Worm (Caenorhabditis elegans) whole organism, L1 larva: ENCODE measurements around the gene tag-340.

Experiments used
- C04F5.9 ChIP-seq: sonication (generic microtip); optimal IDR thresholded peaks from 2 replicates; lab custom pipeline; 2016; ENCODE audit warnings: missing genetic modification characterization, missing compliant biosample characterization
- C16A3.4 ChIP-seq: fragments of 150-350 bp; optimal IDR thresholded peaks from 2 replicates; lab custom pipeline; 2014; ENCODE audit warnings: missing biosample characterization, missing genetic modification characterization
- C34B4.2 ChIP-seq: sonication (generic microtip); optimal IDR thresholded peaks from 2 replicates; lab custom pipeline; 2017; ENCODE audit warnings: mild to moderate bottlenecking, missing genetic modification characterization, missing compliant biosample characterization
- F16B12.6 ChIP-seq: fragments of 150-350 bp; optimal IDR thresholded peaks from 2 replicates; lab custom pipeline; 2014; ENCODE audit warnings: missing biosample characterization, missing genetic modification characterization
- Y116A8C.19 ChIP-seq: sonication (generic microtip); optimal IDR thresholded peaks from 2 replicates; lab custom pipeline; 2016; ENCODE audit warnings: missing compliant biosample characterization, missing genetic modification characterization, borderline replicate concordance
- alr-1 ChIP-seq: fragments of 200-800 bp; sonication (Bioruptor generic); optimal IDR thresholded peaks from 2 replicates; lab custom pipeline; 2018; ENCODE audit warnings: borderline replicate concordance, mild to moderate bottlenecking, missing genetic modification characterization, missing compliant biosample characterization
- ceh-63 ChIP-seq: fragments of 200-800 bp; sonication (Bioruptor generic); optimal IDR thresholded peaks from 2 replicates; lab custom pipeline; 2018; ENCODE audit warnings: mild to moderate bottlenecking, missing genetic modification characterization, missing compliant biosample characterization
- ceh-8 ChIP-seq: fragments of 200-800 bp; sonication (Bioruptor generic); optimal IDR thresholded peaks from 2 replicates; lab custom pipeline; 2018; ENCODE audit warnings: mild to moderate bottlenecking, missing genetic modification characterization, moderate library complexity, missing compliant biosample characterization
- ceh-82 ChIP-seq, 3 experiments: fragments of 150-350 bp in 1 of 3; sonication (generic microtip) in 2 of 3; optimal IDR thresholded peaks; 2 replicates each; lab custom pipeline; 2014 to 2017; ENCODE audit warnings: missing biosample characterization in 3 of 3, missing genetic modification characterization in 3 of 3
- ceh-88 ChIP-seq: fragments of 200-800 bp; sonication (Bioruptor generic); IDR thresholded peaks from 2 replicates; pipeline ENCODE4 v1.3.6; 2022; ENCODE audit warnings: missing genetic modification characterization, missing compliant biosample characterization
- ceh-90 ChIP-seq: sonication (generic microtip); optimal IDR thresholded peaks from 2 replicates; lab custom pipeline; 2016; ENCODE audit warnings: missing genetic modification characterization, missing compliant biosample characterization
- ces-1 ChIP-seq: fragments of 150-350 bp; optimal IDR thresholded peaks from 2 replicates; lab custom pipeline; 2014; ENCODE audit warnings: missing biosample characterization, missing genetic modification reagents, missing genetic modification characterization
- dpl-1 ChIP-seq, 3 experiments: fragments of 150-350 bp in 2 of 3; sonication (generic microtip) in 1 of 3; optimal IDR thresholded peaks; 2 replicates each; lab custom pipeline; 2014 to 2017; ENCODE audit warnings: missing biosample characterization in 3 of 3, missing genetic modification characterization in 3 of 3, missing genetic modification reagents in 3 of 3
- efl-1 ChIP-seq, 4 experiments: fragments of 150-350 bp; optimal IDR thresholded peaks in 3 of 4; peaks in 1 of 4; 1 replicate in 1 of 4; 2 replicates in 3 of 4; lab custom pipeline; 2014; ENCODE audit warnings: missing biosample characterization in 2 of 4, missing genetic modification characterization in 2 of 4, missing genetic modification reagents in 2 of 4
- efl-3 ChIP-seq: fragments of 200-800 bp; sonication (Bioruptor generic); optimal IDR thresholded peaks from 2 replicates; lab custom pipeline; 2018; ENCODE audit warnings: mild to moderate bottlenecking, missing genetic modification characterization, missing compliant biosample characterization
- egl-27 ChIP-seq, 2 experiments: fragments of 150-350 bp in 1 of 2; sonication (generic microtip); optimal IDR thresholded peaks; 3 replicates each; lab custom pipeline; 2017 to 2018; ENCODE audit warnings: missing biosample characterization in 2 of 2, missing genetic modification characterization in 2 of 2, missing genetic modification reagents in 2 of 2
- ets-5 ChIP-seq: fragments of 200-800 bp; sonication (Bioruptor generic); IDR thresholded peaks from 2 replicates; pipeline ENCODE4 v1.3.6; 2022; ENCODE audit warnings: missing genetic modification characterization, missing compliant biosample characterization
- fkh-8 ChIP-seq: sonication (generic microtip); optimal IDR thresholded peaks from 2 replicates; lab custom pipeline; 2016; ENCODE audit warnings: mild to moderate bottlenecking, missing genetic modification characterization, missing compliant biosample characterization
- hlh-17 ChIP-seq: fragments of 200-800 bp; sonication (Bioruptor generic); optimal IDR thresholded peaks from 2 replicates; lab custom pipeline; 2018; ENCODE audit warnings: missing genetic modification characterization, mild to moderate bottlenecking, missing compliant biosample characterization, moderate library complexity, borderline replicate concordance
- hlh-4 ChIP-seq: sonication (generic microtip); optimal IDR thresholded peaks from 2 replicates; lab custom pipeline; 2016; ENCODE audit warnings: mild to moderate bottlenecking, missing genetic modification characterization, missing compliant biosample characterization
- hpl-2 ChIP-seq: fragments of 150-350 bp; optimal IDR thresholded peaks from 2 replicates; lab custom pipeline; 2014; ENCODE audit warnings: missing biosample characterization, missing genetic modification reagents, missing genetic modification characterization
- irx-1 ChIP-seq: sonication (generic microtip); optimal IDR thresholded peaks from 2 replicates; lab custom pipeline; 2016; ENCODE audit warnings: missing genetic modification characterization, missing compliant biosample characterization
- jun-1 ChIP-seq: fragments of 150-350 bp; optimal IDR thresholded peaks from 2 replicates; lab custom pipeline; 2014; ENCODE audit warnings: missing biosample characterization, missing genetic modification reagents, missing genetic modification characterization
- lin-13 ChIP-seq: fragments of 150-350 bp; optimal IDR thresholded peaks from 2 replicates; lab custom pipeline; 2014; ENCODE audit warnings: missing biosample characterization, missing genetic modification reagents, missing genetic modification characterization
- lin-15B ChIP-seq: fragments of 150-350 bp; sonication (generic microtip); optimal IDR thresholded peaks from 3 replicates; lab custom pipeline; 2014; ENCODE audit warnings: missing biosample characterization, missing genetic modification characterization
- lin-35 ChIP-seq, 2 experiments: fragments of 150-350 bp; optimal IDR thresholded peaks; 2 replicates each; lab custom pipeline; 2014; ENCODE audit warnings: missing biosample characterization in 2 of 2, missing genetic modification characterization in 2 of 2, missing genetic modification reagents in 2 of 2
- lir-3 ChIP-seq: sonication (generic microtip); optimal IDR thresholded peaks from 2 replicates; lab custom pipeline; 2016; ENCODE audit warnings: mild to moderate bottlenecking, missing genetic modification characterization, moderate library complexity, missing compliant biosample characterization; ENCODE audit not compliant: poor library complexity
- lsy-2 ChIP-seq, 2 experiments: fragments of 150-350 bp; optimal IDR thresholded peaks; 2 replicates each; lab custom pipeline; 2014; ENCODE audit warnings: missing biosample characterization in 2 of 2, missing genetic modification characterization in 2 of 2
- mdl-1 ChIP-seq, 2 experiments: fragments of 150-350 bp; optimal IDR thresholded peaks; 2 replicates each; lab custom pipeline; 2014 to 2017; ENCODE audit warnings: missing biosample characterization in 2 of 2, missing genetic modification characterization in 2 of 2, inconsistent platforms in 1 of 2
- mef-2 ChIP-seq: fragments of 150-350 bp; optimal IDR thresholded peaks from 2 replicates; lab custom pipeline; 2014; ENCODE audit warnings: missing biosample characterization, missing genetic modification characterization
- mep-1 ChIP-seq: fragments of 150-350 bp; optimal IDR thresholded peaks from 2 replicates; lab custom pipeline; 2014; ENCODE audit warnings: missing biosample characterization, missing genetic modification characterization
- nhr-12 ChIP-seq: sonication (generic microtip); optimal IDR thresholded peaks from 2 replicates; lab custom pipeline; 2017; ENCODE audit warnings: missing biosample characterization, missing genetic modification characterization
- nhr-20 ChIP-seq: sonication (generic microtip); optimal IDR thresholded peaks from 2 replicates; lab custom pipeline; 2016; ENCODE audit warnings: mild to moderate bottlenecking, missing genetic modification characterization, missing compliant biosample characterization
- nhr-28 ChIP-seq: fragments of 150-350 bp; optimal IDR thresholded peaks from 2 replicates; lab custom pipeline; 2014; ENCODE audit warnings: missing biosample characterization, missing genetic modification characterization
- nhr-77 ChIP-seq: fragments of 150-350 bp; optimal IDR thresholded peaks from 2 replicates; lab custom pipeline; 2014; ENCODE audit warnings: missing biosample characterization, missing genetic modification characterization
- nhr-84 ChIP-seq: sonication (generic microtip); optimal IDR thresholded peaks from 2 replicates; lab custom pipeline; 2017; ENCODE audit warnings: missing biosample characterization, missing genetic modification characterization
- nhr-85 ChIP-seq: sonication (generic microtip); peaks from one replicate; lab custom pipeline; 2016; ENCODE audit warnings: missing genetic modification characterization, inconsistent platforms, missing compliant biosample characterization
- pqm-1 ChIP-seq: sonication (generic microtip); optimal IDR thresholded peaks from 3 replicates; lab custom pipeline; 2017; ENCODE audit warnings: missing biosample characterization, missing genetic modification characterization
- snpc-4 ChIP-seq: fragments of 150-350 bp; optimal IDR thresholded peaks from 2 replicates; lab custom pipeline; 2014; ENCODE audit warnings: missing biosample characterization, missing genetic modification characterization
- snu-23 ChIP-seq: sonication (generic microtip); optimal IDR thresholded peaks from 2 replicates; lab custom pipeline; 2016; ENCODE audit warnings: missing genetic modification characterization, missing compliant biosample characterization
- sptf-1 ChIP-seq: fragments of 150-350 bp; optimal IDR thresholded peaks from 2 replicates; lab custom pipeline; 2014; ENCODE audit warnings: missing biosample characterization, missing genetic modification characterization
- tbx-2 ChIP-seq: sonication (generic microtip); optimal IDR thresholded peaks from 2 replicates; lab custom pipeline; 2016; ENCODE audit warnings: missing genetic modification characterization, missing compliant biosample characterization
- tlp-1 ChIP-seq: fragments of 150-350 bp; optimal IDR thresholded peaks from 2 replicates; lab custom pipeline; 2014; ENCODE audit warnings: missing biosample characterization, missing genetic modification characterization
- unc-130 ChIP-seq: fragments of 150-350 bp; optimal IDR thresholded peaks from 2 replicates; lab custom pipeline; 2017; ENCODE audit warnings: missing biosample characterization, missing genetic modification characterization, inconsistent platforms
- unc-30 ChIP-seq: sonication (generic microtip); optimal IDR thresholded peaks from 2 replicates; lab custom pipeline; 2017; ENCODE audit warnings: missing biosample characterization, missing genetic modification characterization
- unc-62 ChIP-seq: fragments of 150-350 bp; optimal IDR thresholded peaks from 2 replicates; lab custom pipeline; 2014; ENCODE audit warnings: missing biosample characterization, missing genetic modification reagents, missing genetic modification characterization
- unc-86 ChIP-seq: sonication (generic microtip); optimal IDR thresholded peaks from 2 replicates; lab custom pipeline; 2016; ENCODE audit warnings: missing genetic modification characterization, missing compliant biosample characterization
- unc-98 ChIP-seq: fragments of 200-800 bp; sonication (Bioruptor generic); IDR thresholded peaks from 2 replicates; pipeline ENCODE4 v1.3.6; 2022; ENCODE audit warnings: missing genetic modification characterization, missing compliant biosample characterization
- vab-15 ChIP-seq: sonication (generic microtip); optimal IDR thresholded peaks from 2 replicates; lab custom pipeline; 2017; ENCODE audit warnings: missing genotype, mild to moderate bottlenecking, missing genetic modification characterization, missing compliant biosample characterization
- xbp-1 ChIP-seq: sonication (generic microtip); optimal IDR thresholded peaks from 2 replicates; lab custom pipeline; 2016; ENCODE audit warnings: missing genetic modification characterization, missing compliant biosample characterization
- zag-1 ChIP-seq: fragments of 150-350 bp; optimal IDR thresholded peaks from 2 replicates; lab custom pipeline; 2014; ENCODE audit warnings: missing biosample characterization, missing genetic modification characterization
- ztf-11 ChIP-seq, 2 experiments: sonication (generic microtip); optimal IDR thresholded peaks; 2 replicates each; lab custom pipeline; 2016 to 2017; ENCODE audit warnings: missing genetic modification characterization in 2 of 2, missing biosample characterization in 1 of 2, missing compliant biosample characterization in 1 of 2
- ztf-4 ChIP-seq: fragments of 150-350 bp; optimal IDR thresholded peaks from 2 replicates; lab custom pipeline; 2014; ENCODE audit warnings: missing biosample characterization, missing genetic modification characterization

tag-340 gene

DNA sequence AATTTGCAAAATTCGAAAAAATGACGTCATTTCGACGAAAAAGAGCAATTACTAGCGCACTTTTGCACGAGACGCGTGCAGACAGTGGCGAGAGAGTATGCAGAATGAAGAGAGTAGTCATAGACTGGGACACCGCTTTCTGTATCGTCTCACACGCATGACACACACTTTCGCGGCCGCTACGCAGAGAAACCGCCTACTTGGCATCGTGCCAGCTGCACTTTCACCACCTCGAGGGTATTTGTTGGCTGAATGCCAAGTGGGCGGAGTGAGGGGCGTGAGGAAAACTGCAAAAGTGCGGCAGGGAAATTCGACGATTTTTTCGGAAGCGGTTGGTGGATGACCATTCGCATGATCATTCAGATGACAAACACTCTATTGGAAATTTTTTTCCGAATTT is 580 bp upstream of the tag-340 start (continued):
- peak; percentile 83 for TF ChIP-seq hlh-4
- no peak for TF ChIP-seq nhr-28 (tag; lab: Kevin White, UChicago)
- TF ChIP-seq C16A3.4, result peak; percentile 99
- peak; percentile 92 for TF ChIP-seq ceh-63 (GFP tag; lab: Kevin White, UChicago)
- peak; percentile 99 for TF ChIP-seq ztf-4 (tag; lab: Kevin White, UChicago)
- TF ChIP-seq tbx-2, result peak; percentile 100
- peak; percentile 94 for TF ChIP-seq lin-15B (tag; lab: Kevin White, UChicago)
- TF ChIP-seq nhr-77, result peak; percentile 99
- peak; percentile 80 for TF ChIP-seq unc-98 (GFP tag; lab: Robert Waterston, UW)
- no peak for TF ChIP-seq tlp-1
- TF ChIP-seq lin-13 (GFP tag; lab: Kevin White, UChicago), result peak; percentile 100
- peak; percentile 98 for TF ChIP-seq irx-1 (tag; lab: Kevin White, UChicago)
- peak; percentile 95 to 98 (median 97) for TF ChIP-seq ceh-82 (tag; optimal IDR thresholded peaks at IDR 0.05; lab: Kevin White, UChicago)
- no peak for TF ChIP-seq ets-5 (GFP tag; lab: Robert Waterston, UW)
- TF ChIP-seq mdl-1 (tag; optimal IDR thresholded peaks at IDR 0.05; lab: Kevin White, UChicago), result peak; percentile 45 to 99
- TF ChIP-seq ceh-90 (tag; lab: Kevin White, UChicago), result peak; percentile 73
- no peak for TF ChIP-seq unc-62 (GFP tag; lab: Kevin White, UChicago)
- peak in 1 of 2 experiments; percentile 99 for TF ChIP-seq ztf-11 (tag; optimal IDR thresholded peaks at IDR 0.05; lab: Kevin White, UChicago)
- peak; percentile 97 for TF ChIP-seq lsy-2 (tag; optimal IDR thresholded peaks at IDR 0.05; lab: Kevin White, UChicago)
- peak; percentile 96 to 97 for TF ChIP-seq efl-1 (optimal IDR thresholded peaks at IDR 0.05; lab: Kevin White, UChicago)
- peak; percentile 85 to 99 for TF ChIP-seq efl-1 (GFP tag; optimal IDR thresholded peaks at IDR 0.05 in 1 of 2; lab: Kevin White, UChicago)
- peak; percentile 99 for TF ChIP-seq ceh-8
- peak; percentile 100 for TF ChIP-seq snu-23
- TF ChIP-seq nhr-12, result peak; percentile 43
- peak; percentile 100 for TF ChIP-seq unc-86 (tag; lab: Kevin White, UChicago)
- TF ChIP-seq hpl-2 (GFP tag; lab: Kevin White, UChicago), result peak; percentile 95
- TF ChIP-seq xbp-1 (tag; lab: Kevin White, UChicago), result peak; percentile 99
- TF ChIP-seq ces-1 (GFP tag; lab: Kevin White, UChicago), result peak; percentile 69
- peak; percentile 100 for TF ChIP-seq nhr-85 (tag; lab: Kevin White, UChicago)
- TF ChIP-seq snpc-4 (tag; lab: Kevin White, UChicago), result peak; percentile 84
- peak; percentile 95 for TF ChIP-seq efl-3
- TF ChIP-seq Y116A8C.19 (tag; lab: Kevin White, UChicago), result peak; percentile 10
- no peak for TF ChIP-seq unc-30 (tag; lab: Kevin White, UChicago)
- TF ChIP-seq pqm-1 (tag; lab: Kevin White, UChicago), result peak; percentile 95
- TF ChIP-seq ceh-88, result peak; percentile 99
- no peak for TF ChIP-seq nhr-84 (tag; lab: Kevin White, UChicago)
- no peak for TF ChIP-seq sptf-1 (tag; lab: Kevin White, UChicago)
- TF ChIP-seq egl-27 (tag; optimal IDR thresholded peaks at IDR 0.05; lab: Kevin White, UChicago), result peak; percentile 83 to 96
- peak; percentile 96 for TF ChIP-seq mef-2 (tag; lab: Kevin White, UChicago)
- peak; percentile 100 for TF ChIP-seq fkh-8 (tag; lab: Kevin White, UChicago)
- TF ChIP-seq zag-1 (tag; lab: Kevin White, UChicago), result peak; percentile 30
- peak; percentile 68 for TF ChIP-seq F16B12.6
- TF ChIP-seq vab-15 (tag; lab: Kevin White, UChicago), result peak; percentile 98
- no peak for TF ChIP-seq hlh-17 (GFP tag; lab: Kevin White, UChicago)
- peak; percentile 89 to 91 (median 89) for TF ChIP-seq dpl-1 (GFP tag; optimal IDR thresholded peaks at IDR 0.05; lab: Kevin White, UChicago)
- peak; percentile 100 for TF ChIP-seq nhr-20 (tag; lab: Kevin White, UChicago)
- TF ChIP-seq mep-1 (tag; lab: Kevin White, UChicago), result peak; percentile 96
- TF ChIP-seq lin-35 (GFP tag; optimal IDR thresholded peaks at IDR 0.05; lab: Kevin White, UChicago), result peak; percentile 94 to 95
- TF ChIP-seq C04F5.9 (tag; lab: Kevin White, UChicago), result peak; percentile 97
- TF ChIP-seq unc-130 (tag; lab: Kevin White, UChicago), result peak; percentile 97
- peak; percentile 99 for TF ChIP-seq jun-1
- TF ChIP-seq alr-1 (tag; lab: Kevin White, UChicago), result no peak
- TF ChIP-seq lir-3, result peak; percentile 98
- TF ChIP-seq C34B4.2, result peak; percentile 91
